Worm (Caenorhabditis elegans) whole organism, L4 larva: ENCODE data around the gene F25B3.4.

Experiments used
- D1046.2 ChIP-seq: fragments of 200-800 bp; sonication (Bioruptor generic); IDR thresholded peaks from 2 replicates; pipeline ENCODE4 v1.3.6; 2022; ENCODE audit warnings: missing genetic modification characterization, missing compliant biosample characterization
- F26F4.8 ChIP-seq: fragments of 200-800 bp; sonication (Bioruptor generic); conservative IDR thresholded peaks from 2 replicates; pipeline ENCODE4 v1.3.6; 2022; ENCODE audit warnings: missing genetic modification characterization, missing compliant biosample characterization
- F37D6.2 ChIP-seq: sonication (generic microtip); optimal IDR thresholded peaks from 2 replicates; lab custom pipeline; 2016; ENCODE audit warnings: mild to moderate bottlenecking, missing genetic modification characterization, missing compliant biosample characterization
- F49E8.2 ChIP-seq: sonication (generic microtip); optimal IDR thresholded peaks from 2 replicates; lab custom pipeline; 2016; ENCODE audit warnings: missing compliant biosample characterization, mild to moderate bottlenecking, missing genetic modification characterization, borderline replicate concordance
- Y48G9A.11 ChIP-seq: fragments of 200-800 bp; sonication (Bioruptor generic); IDR thresholded peaks from 2 replicates; pipeline ENCODE4 v1.3.6; 2022; ENCODE audit warnings: missing genetic modification reagents, missing genetic modification characterization, missing compliant biosample characterization
- Y5F2A.4 ChIP-seq: fragments of 200-800 bp; sonication (Bioruptor generic); optimal IDR thresholded peaks from 2 replicates; lab custom pipeline; 2018; ENCODE audit warnings: mild to moderate bottlenecking, missing genetic modification characterization, missing compliant biosample characterization
- ZK337.2 ChIP-seq: fragments of 200-800 bp; sonication (Bioruptor generic); IDR thresholded peaks from 2 replicates; pipeline ENCODE4 v1.3.6; 2022; ENCODE audit warnings: missing genetic modification reagents, missing genetic modification characterization, missing compliant biosample characterization
- ZK546.5 ChIP-seq, 2 experiments: sonication (generic microtip); optimal IDR thresholded peaks; 2 replicates each; lab custom pipeline; 2017; ENCODE audit warnings: missing biosample characterization in 2 of 2, missing genetic modification characterization in 2 of 2
- aly-2 ChIP-seq: sonication (generic microtip); optimal IDR thresholded peaks from 2 replicates; lab custom pipeline; 2018; ENCODE audit warnings: missing biosample characterization, missing genetic modification characterization
- ama-1 ChIP-seq: fragments of 150-350 bp; optimal IDR thresholded peaks from 2 replicates; lab custom pipeline; 2014; ENCODE audit warnings: inconsistent platforms, mixed read lengths
- arid-1 ChIP-seq: fragments of 200-800 bp; sonication (Bioruptor generic); conservative IDR thresholded peaks from 2 replicates; pipeline ENCODE4 v1.3.6; 2022; ENCODE audit warnings: missing genetic modification reagents, missing genetic modification characterization, missing compliant biosample characterization
- ceh-32 ChIP-seq: sonication (generic microtip); optimal IDR thresholded peaks from 2 replicates; lab custom pipeline; 2016; ENCODE audit warnings: mild to moderate bottlenecking, missing genetic modification characterization, missing compliant biosample characterization; ENCODE audit not compliant: poor library complexity
- ceh-82 ChIP-seq: sonication (generic microtip); optimal IDR thresholded peaks from 2 replicates; lab custom pipeline; 2017; ENCODE audit warnings: missing biosample characterization, missing genetic modification characterization
- ces-1 ChIP-seq: fragments of 150-350 bp; sonication (generic microtip); optimal IDR thresholded peaks from 4 replicates; lab custom pipeline; 2014; ENCODE audit warnings: missing biosample characterization, missing genetic modification reagents, missing genetic modification characterization
- cey-2 ChIP-seq: sonication (generic microtip); optimal IDR thresholded peaks from 3 replicates; lab custom pipeline; 2017; ENCODE audit warnings: missing genetic modification characterization, mild to moderate bottlenecking, missing compliant biosample characterization, antibody characterized with exemption, borderline replicate concordance; ENCODE audit not compliant: insufficient read depth
- ctbp-1 ChIP-seq: fragments of 200-800 bp; sonication (Bioruptor generic); IDR thresholded peaks from 2 replicates; pipeline ENCODE4 v1.3.6; 2022; ENCODE audit warnings: missing genetic modification reagents, missing genetic modification characterization, missing compliant biosample characterization
- daf-12 ChIP-seq: fragments of 150-350 bp; optimal IDR thresholded peaks from 2 replicates; lab custom pipeline; 2014; ENCODE audit warnings: missing biosample characterization, missing genetic modification reagents, missing genetic modification characterization
- daf-16 ChIP-seq, 3 experiments: sonication (generic microtip); optimal IDR thresholded peaks; 2 replicates each; lab custom pipeline; 2016 to 2017; ENCODE audit warnings: missing genetic modification characterization in 3 of 3, missing genetic modification reagents in 3 of 3, mild to moderate bottlenecking in 2 of 3, missing compliant biosample characterization in 2 of 3, missing biosample characterization in 1 of 3, moderate library complexity in 1 of 3
- daf-19 ChIP-seq: fragments of 200-800 bp; sonication (Bioruptor generic); conservative IDR thresholded peaks from 2 replicates; pipeline ENCODE4 v1.3.6; 2022; ENCODE audit warnings: missing genetic modification characterization, missing compliant biosample characterization
- dmd-6 ChIP-seq: fragments of 200-800 bp; sonication (Bioruptor generic); IDR thresholded peaks from 2 replicates; pipeline ENCODE4 v1.3.6; 2022; ENCODE audit warnings: missing genetic modification reagents, missing genetic modification characterization, missing compliant biosample characterization
- dmd-9 ChIP-seq: fragments of 200-800 bp; sonication (Bioruptor generic); IDR thresholded peaks from 2 replicates; pipeline ENCODE4 v1.3.6; 2022; ENCODE audit warnings: missing genetic modification reagents, missing genetic modification characterization, missing compliant biosample characterization
- dpl-1 ChIP-seq: fragments of 150-350 bp; optimal IDR thresholded peaks from 2 replicates; lab custom pipeline; 2014; ENCODE audit warnings: missing biosample characterization, missing genetic modification reagents, missing genetic modification characterization
- fos-1 ChIP-seq: fragments of 150-350 bp; optimal IDR thresholded peaks from 2 replicates; lab custom pipeline; 2014; ENCODE audit warnings: missing biosample characterization, missing genetic modification characterization
- hmg-1.1 ChIP-seq: fragments of 200-800 bp; sonication (Bioruptor generic); IDR thresholded peaks from 2 replicates; pipeline ENCODE4 v1.3.6; 2022; ENCODE audit warnings: missing genetic modification reagents, missing genetic modification characterization, missing compliant biosample characterization
- lim-7 ChIP-seq: fragments of 200-800 bp; sonication (Bioruptor generic); IDR thresholded peaks from 2 replicates; pipeline ENCODE4 v1.3.6; 2022; ENCODE audit warnings: missing genetic modification characterization, missing compliant biosample characterization
- lin-13 ChIP-seq: fragments of 150-350 bp; optimal IDR thresholded peaks from 2 replicates; lab custom pipeline; 2014; ENCODE audit warnings: missing biosample characterization, missing genetic modification reagents, missing genetic modification characterization
- lin-29 ChIP-seq: fragments of 200-800 bp; sonication (Bioruptor generic); IDR thresholded peaks from 2 replicates; pipeline ENCODE4 v1.3.6; 2022; ENCODE audit warnings: missing genetic modification reagents, missing genetic modification characterization, missing compliant biosample characterization
- lin-39 ChIP-seq: fragments of 150-350 bp; optimal IDR thresholded peaks from 2 replicates; lab custom pipeline; 2014; ENCODE audit warnings: missing biosample characterization, missing genetic modification reagents, missing genetic modification characterization
- madf-5 ChIP-seq, 2 experiments: fragments of 200-800 bp; sonication (Bioruptor generic); IDR thresholded peaks; 2 replicates each; pipeline ENCODE4 v1.3.6; 2022; ENCODE audit warnings: missing compliant biosample characterization in 2 of 2, missing genetic modification characterization in 2 of 2
- mep-1 ChIP-seq: fragments of 150-350 bp; sonication (generic microtip); optimal IDR thresholded peaks from 3 replicates; lab custom pipeline; 2014; ENCODE audit warnings: missing biosample characterization, missing genetic modification characterization
- mxl-2 ChIP-seq: fragments of 200-800 bp; sonication (Bioruptor generic); conservative IDR thresholded peaks from 2 replicates; pipeline ENCODE4 v1.3.6; 2022; ENCODE audit warnings: missing genetic modification reagents, missing genetic modification characterization, missing compliant biosample characterization
- mxl-3 ChIP-seq: fragments of 200-800 bp; sonication (Bioruptor generic); optimal IDR thresholded peaks from 2 replicates; lab custom pipeline; 2018; ENCODE audit warnings: mild to moderate bottlenecking, missing genetic modification characterization, missing compliant biosample characterization
- nhr-10 ChIP-seq: fragments of 150-350 bp; optimal IDR thresholded peaks from 2 replicates; lab custom pipeline; 2014; ENCODE audit warnings: missing biosample characterization, missing genetic modification characterization
- nhr-237 ChIP-seq: sonication (generic microtip); optimal IDR thresholded peaks from 2 replicates; lab custom pipeline; 2017; ENCODE audit warnings: missing biosample characterization, missing genetic modification characterization
- nhr-25 ChIP-seq: sonication (generic microtip); optimal IDR thresholded peaks from 2 replicates; lab custom pipeline; 2017; ENCODE audit warnings: missing genetic modification characterization, mild to moderate bottlenecking, missing compliant biosample characterization, antibody characterized with exemption, moderate library complexity, borderline replicate concordance; ENCODE audit not compliant: insufficient read depth
- nhr-28 ChIP-seq: fragments of 150-350 bp; optimal IDR thresholded peaks from 2 replicates; lab custom pipeline; 2014; ENCODE audit warnings: missing biosample characterization, missing genetic modification characterization
- nhr-41 ChIP-seq: fragments of 200-800 bp; sonication (Bioruptor generic); IDR thresholded peaks from 2 replicates; pipeline ENCODE4 v1.3.6; 2022; ENCODE audit warnings: missing genetic modification reagents, missing genetic modification characterization, missing compliant biosample characterization
- nhr-42 ChIP-seq: fragments of 200-800 bp; sonication (Bioruptor generic); IDR thresholded peaks from 2 replicates; pipeline ENCODE4 v1.3.6; 2022; ENCODE audit warnings: missing genetic modification characterization, missing compliant biosample characterization
- nhr-6 ChIP-seq: fragments of 150-350 bp; optimal IDR thresholded peaks from 2 replicates; lab custom pipeline; 2014; ENCODE audit warnings: missing biosample characterization, missing genetic modification characterization
- nhr-76 ChIP-seq: fragments of 150-350 bp; optimal IDR thresholded peaks from 2 replicates; lab custom pipeline; 2014; ENCODE audit warnings: missing biosample characterization, missing genetic modification characterization
- nhr-77 ChIP-seq: fragments of 150-350 bp; optimal IDR thresholded peaks from 2 replicates; lab custom pipeline; 2014; ENCODE audit warnings: missing biosample characterization, missing genetic modification characterization
- snpc-4 ChIP-seq: fragments of 150-350 bp; optimal IDR thresholded peaks from 2 replicates; lab custom pipeline; 2014; ENCODE audit warnings: missing biosample characterization, missing genetic modification characterization
- spr-1 ChIP-seq: sonication (generic microtip); optimal IDR thresholded peaks from 2 replicates; lab custom pipeline; 2016; ENCODE audit warnings: mild to moderate bottlenecking, missing genetic modification characterization, missing compliant biosample characterization
- unc-130 ChIP-seq: sonication (generic microtip); optimal IDR thresholded peaks from 2 replicates; lab custom pipeline; 2016; ENCODE audit warnings: missing genetic modification reagents, missing genetic modification characterization, missing compliant biosample characterization
- unc-39 ChIP-seq: sonication (generic microtip); optimal IDR thresholded peaks from 2 replicates; lab custom pipeline; 2017; ENCODE audit warnings: missing biosample characterization, missing genetic modification characterization
- unc-62 ChIP-seq, 3 experiments: fragments of 150-350 bp in 1 of 3; sonication (generic microtip); optimal IDR thresholded peaks in 2 of 3; peaks in 1 of 3; 1 replicate in 1 of 3; 2 replicates in 2 of 3; lab custom pipeline; 2014 to 2017; ENCODE audit warnings: missing biosample characterization in 3 of 3, missing genetic modification characterization in 3 of 3, missing genetic modification reagents in 3 of 3, missing genotype in 1 of 3
- vab-7 ChIP-seq: fragments of 200-800 bp; sonication (Bioruptor generic); IDR thresholded peaks from 2 replicates; pipeline ENCODE4 v1.3.6; 2022; ENCODE audit warnings: missing genetic modification reagents, missing genetic modification characterization, missing compliant biosample characterization
- zip-11 ChIP-seq: fragments of 200-800 bp; sonication (Bioruptor generic); IDR thresholded peaks from 2 replicates; pipeline ENCODE4 v1.3.6; 2022; ENCODE audit warnings: missing genetic modification characterization, missing compliant biosample characterization
- ztf-11 ChIP-seq: fragments of 150-350 bp; optimal IDR thresholded peaks from 2 replicates; lab custom pipeline; 2014; ENCODE audit warnings: missing biosample characterization, missing genetic modification characterization
- ztf-7 ChIP-seq: fragments of 150-350 bp; optimal IDR thresholded peaks from 2 replicates; lab custom pipeline; 2014; ENCODE audit warnings: missing biosample characterization, missing genetic modification characterization

F25B3.4 gene

ce11 chrV:9545238-9545709 is 23.3 kb downstream of the F25B3.4 start, which contains the start of the genes his-35 and his-41 (continued):
- TF ChIP-seq spr-1 (no peak), D1046.2 (GFP tag; lab: Robert Waterston, UW) (no peak), lin-29 (no peak), mxl-3 (GFP tag; lab: Kevin White, UChicago) (peak; percentile 10), unc-130 (no peak), nhr-237 (tag; lab: Kevin White, UChicago) (no peak), daf-12 (tag; lab: Kevin White, UChicago) (no peak), vab-7 (GFP tag; lab: Robert Waterston, UW) (no peak), lin-13 (GFP tag; lab: Kevin White, UChicago) (no peak), dmd-9 (GFP tag; lab: Robert Waterston, UW) (no peak), fos-1 (tag; lab: Kevin White, UChicago) (no peak), nhr-42 (0 out of 2 replicates have a peak, but pooled peaks have one; percentile 27), ztf-7 (tag; lab: Kevin White, UChicago) (no peak), mep-1 (tag; lab: Kevin White, UChicago) (peak; percentile 2), nhr-6 (tag; lab: Kevin White, UChicago) (no peak), unc-39 (tag; lab: Kevin White, UChicago) (no peak), aly-2 (tag; lab: Kevin White, UChicago) (no peak), nhr-25 (tag; lab: Kevin White, UChicago) (no peak), dpl-1 (GFP tag; lab: Kevin White, UChicago) (peak; percentile 27), nhr-77 (tag; lab: Kevin White, UChicago) (no peak), ztf-11 (tag; lab: Kevin White, UChicago) (no peak), ces-1 (GFP tag; lab: Kevin White, UChicago) (no peak), F49E8.2 (tag; lab: Kevin White, UChicago) (no peak), F26F4.8 (no peak), nhr-41 (no peak), F37D6.2 (peak; percentile 12), daf-16 (GFP tag; optimal IDR thresholded peaks at IDR 0.05; lab: Kevin White, UChicago) (no peak), daf-16 (tag; optimal IDR thresholded peaks at IDR 0.05; lab: Kevin White, UChicago) (no peak), nhr-10 (no peak), ctbp-1 (no peak)

ce11 chrV:9544176-9544632 is 24.4 kb downstream of the F25B3.4 start, which contains the start of gene mdf-1:
Gene mdf-1, minus strand, starts transcription at chrV:9544226.
- TF ChIP-seq Y5F2A.4 (GFP tag; lab: Kevin White, UChicago): no peak
- TF ChIP-seq hmg-1.1 (GFP tag; lab: Robert Waterston, UW): peak; percentile 45; the same call in 1 of the 2 replicates
- TF ChIP-seq Y48G9A.11 (GFP tag; lab: Robert Waterston, UW): no peak
- TF ChIP-seq nhr-28 (tag; lab: Kevin White, UChicago): peak; percentile 48
- no peak for TF ChIP-seq F26F4.8
- TF ChIP-seq ama-1 (lab: Kevin White, UChicago): peak; percentile 84
- TF ChIP-seq snpc-4 (tag; lab: Kevin White, UChicago): no peak
- TF ChIP-seq arid-1 (GFP tag; lab: Robert Waterston, UW): peak; percentile 36
- no peak for TF ChIP-seq nhr-76 (tag; lab: Kevin White, UChicago)
- peak; percentile 48 for TF ChIP-seq nhr-6 (tag; lab: Kevin White, UChicago)
- no peak for TF ChIP-seq nhr-25 (tag; lab: Kevin White, UChicago)
- no peak for TF ChIP-seq ceh-82
- peak; percentile 19; the same call in 1 of the 2 replicates for TF ChIP-seq dmd-6 (GFP tag; lab: Robert Waterston, UW)
- TF ChIP-seq cey-2 (tag; lab: Kevin White, UChicago): no peak
- TF ChIP-seq mxl-2 (GFP tag; lab: Robert Waterston, UW): no peak
- no peak for TF ChIP-seq F49E8.2 (tag; lab: Kevin White, UChicago)
- 0 out of 2 replicates have a peak, but pooled peaks have one; percentile 15 for TF ChIP-seq daf-19 (GFP tag; lab: Robert Waterston, UW)
- TF ChIP-seq ZK337.2 (GFP tag; lab: Robert Waterston, UW): no peak
- TF ChIP-seq madf-5 (GFP tag; IDR thresholded peaks at IDR 0.05; lab: Robert Waterston, UW): no peak
- TF ChIP-seq nhr-42: no peak
- no peak for TF ChIP-seq zip-11 (GFP tag; lab: Robert Waterston, UW)
- TF ChIP-seq unc-62 (GFP tag; optimal IDR thresholded peaks at IDR 0.05 in 1 of 2; lab: Kevin White, UChicago): no peak
- no peak for TF ChIP-seq unc-62 (tag; optimal IDR thresholded peaks at IDR 0.05; lab: Kevin White, UChicago)
- no peak for TF ChIP-seq ceh-32 (tag; lab: Kevin White, UChicago)
- no peak for TF ChIP-seq lim-7 (GFP tag; lab: Robert Waterston, UW)
- no peak for TF ChIP-seq ZK546.5 (tag; optimal IDR thresholded peaks at IDR 0.05; lab: Kevin White, UChicago)
- TF ChIP-seq lin-39 (tag; lab: Kevin White, UChicago): no peak
